Worm (Caenorhabditis elegans) whole organism, early embryonic: ENCODE measurements around the gene fipr-12.

Experiments
- F13C5.2 ChIP-seq: sonication (generic microtip); optimal IDR thresholded peaks from 2 replicates; lab custom pipeline; 2017; ENCODE audit warnings: mild to moderate bottlenecking, missing genetic modification characterization, inconsistent platforms, missing compliant biosample characterization
- aly-1 ChIP-seq: sonication (generic microtip); optimal IDR thresholded peaks from 2 replicates; lab custom pipeline; 2016; ENCODE audit warnings: missing genetic modification characterization, missing compliant biosample characterization
- ama-1 ChIP-seq: fragments of 150-350 bp; optimal IDR thresholded peaks from 2 replicates; lab custom pipeline; 2014
- ceh-13 ChIP-seq: fragments of 200-800 bp; sonication (Bioruptor generic); optimal IDR thresholded peaks from 2 replicates; lab custom pipeline; 2018; ENCODE audit warnings: mild to moderate bottlenecking, missing genetic modification characterization, missing compliant biosample characterization
- ets-7 ChIP-seq: sonication (generic microtip); optimal IDR thresholded peaks from 2 replicates; lab custom pipeline; 2016; ENCODE audit warnings: missing genotype, missing genetic modification characterization, missing compliant biosample characterization
- pes-1 ChIP-seq: fragments of 200-800 bp; sonication (Bioruptor generic); IDR thresholded peaks from 2 replicates; pipeline ENCODE4 v1.3.6; 2022; ENCODE audit warnings: missing genetic modification reagents, missing genetic modification characterization, missing compliant biosample characterization
- tra-4 ChIP-seq: sonication (generic microtip); optimal IDR thresholded peaks from 2 replicates; lab custom pipeline; 2017; ENCODE audit warnings: missing genetic modification characterization, missing compliant biosample characterization

- no peak for TF ChIP-seq ets-7
- TF ChIP-seq ama-1 (lab: Kevin White, UChicago) = no peak
- no peak for TF ChIP-seq pes-1 (GFP tag; lab: Robert Waterston, UW)
- no peak for TF ChIP-seq ceh-13 (GFP tag; lab: Kevin White, UChicago)
- no peak for TF ChIP-seq tra-4 (tag; lab: Kevin White, UChicago)
- TF ChIP-seq aly-1 (tag; lab: Kevin White, UChicago) = no peak
- TF ChIP-seq F13C5.2 (tag; lab: Kevin White, UChicago) = no peak
Observed at ce11 chrV:9948840-9949239, 5.7 kb downstream of the fipr-12 start, which contains the start of gene nlp-58.
